Worm (Caenorhabditis elegans) whole organism, dauer: ENCODE results near the gene F25H9.2.

ENCODE experiments used
- unc-62 ChIP-seq: sonication (generic microtip); optimal IDR thresholded peaks from 2 replicates; lab custom pipeline; 2017; ENCODE audit warnings: missing biosample characterization, missing genetic modification reagents, missing genetic modification characterization

Gene F25H9.2

DNA sequence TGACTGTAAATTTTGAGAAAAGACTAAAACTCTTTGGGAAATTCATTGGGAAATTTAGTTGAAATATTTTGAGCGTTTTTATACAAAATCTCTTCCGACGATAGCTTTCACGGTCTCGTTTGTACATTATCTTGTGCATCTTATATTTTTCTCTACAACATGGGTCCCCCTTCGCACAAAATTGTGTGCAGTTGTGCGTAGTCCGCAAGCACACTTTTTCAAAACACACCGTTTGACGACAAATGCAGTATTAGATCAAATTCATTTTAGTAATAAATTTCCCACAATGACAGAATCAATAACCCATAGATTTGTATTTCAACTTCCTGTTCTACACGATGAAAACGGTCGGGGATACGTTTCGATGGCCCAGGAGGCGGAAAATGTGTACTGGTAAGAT is at the start of gene F25H9.2:
Gene F25H9.2 (plus strand): TSS at position 226 of the 400 bp plus-strand sequence.
- TF ChIP-seq unc-62 (GFP tag; lab: Kevin White, UChicago), result no peak

- TF ChIP-seq unc-62 (GFP tag; lab: Kevin White, UChicago), result no peak
These were observed 49.4 kb upstream of the F25H9.2 start for ce11 chrV:13408440-13408839.

- no peak for TF ChIP-seq unc-62 (GFP tag; lab: Kevin White, UChicago)
These were observed 48.8 kb upstream of the F25H9.2 start for ce11 chrV:13409089-13409488.

- TF ChIP-seq unc-62 (GFP tag; lab: Kevin White, UChicago), result no peak
These were observed 47.2 kb upstream of the F25H9.2 start, which contains the start of gene F53F1.4 for ce11 chrV:13410688-13411087. TSS of gene F53F1.4 (plus strand) at chrV:13411077.

- TF ChIP-seq unc-62 (GFP tag; lab: Kevin White, UChicago), result no peak
These were observed 46.5 kb upstream of the F25H9.2 start for ce11 chrV:13411225-13411991.

ce11 chrV:13411992-13412298 is 45.9 kb upstream of the F25H9.2 start:
- no peak for TF ChIP-seq unc-62 (GFP tag; lab: Kevin White, UChicago)

DNA sequence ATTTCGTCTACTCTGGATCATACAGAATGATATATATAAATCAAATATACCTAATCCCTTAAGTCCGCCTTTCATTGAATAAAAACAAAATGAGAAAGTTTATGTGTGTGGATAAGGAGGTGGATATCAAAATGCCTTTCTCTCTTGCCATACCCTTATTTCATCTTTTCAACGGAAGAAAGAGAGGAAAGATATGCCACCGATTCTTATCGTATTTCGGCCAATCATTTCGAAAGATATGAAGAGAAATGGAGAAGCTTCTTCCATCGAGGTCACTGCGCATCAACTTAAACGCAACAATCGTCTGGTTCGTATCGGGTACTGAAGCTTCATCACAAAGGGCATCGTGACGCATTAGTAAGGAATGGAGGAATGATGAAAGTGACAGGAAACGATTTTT is 44.6 kb upstream of the F25H9.2 start:
- TF ChIP-seq unc-62 (GFP tag; lab: Kevin White, UChicago), result no peak

- no peak for TF ChIP-seq unc-62 (GFP tag; lab: Kevin White, UChicago)
These were observed 43.3 kb upstream of the F25H9.2 start, which contains the start of gene cut-2 for ce11 chrV:13414585-13414984. TSS of gene cut-2 (plus strand) at chrV:13414949.

DNA sequence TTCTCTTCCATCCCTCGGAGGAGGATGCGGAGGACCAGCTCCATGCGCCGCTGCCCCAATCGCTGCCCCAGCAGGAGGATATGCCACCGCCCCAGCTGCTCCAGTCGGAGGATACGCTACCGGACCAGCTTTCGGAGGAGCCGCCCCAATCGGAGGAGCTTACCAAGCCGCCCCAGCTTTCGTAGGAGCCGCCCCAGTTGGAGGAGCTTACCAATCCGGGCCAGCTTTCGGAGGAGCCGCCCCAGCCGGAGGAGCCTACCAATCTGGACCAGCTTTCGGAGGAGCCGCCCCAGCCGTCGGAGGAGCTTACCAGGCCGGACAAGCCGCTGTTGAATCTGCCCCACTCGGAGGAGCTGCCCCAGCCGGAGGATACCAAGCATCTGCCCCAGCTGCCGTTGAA is 42.4 kb upstream of the F25H9.2 start:
- TF ChIP-seq unc-62 (GFP tag; lab: Kevin White, UChicago), result no peak

ce11 chrV:13416076-13416475 is 41.8 kb upstream of the F25H9.2 start:
- no peak for TF ChIP-seq unc-62 (GFP tag; lab: Kevin White, UChicago)

ce11 chrV:13417513-13417912 is 40.4 kb upstream of the F25H9.2 start, which contains the start of gene F53F1.6:
TSS of gene F53F1.6 (minus strand) at chrV:13417613.
- TF ChIP-seq unc-62 (GFP tag; lab: Kevin White, UChicago), result no peak

DNA sequence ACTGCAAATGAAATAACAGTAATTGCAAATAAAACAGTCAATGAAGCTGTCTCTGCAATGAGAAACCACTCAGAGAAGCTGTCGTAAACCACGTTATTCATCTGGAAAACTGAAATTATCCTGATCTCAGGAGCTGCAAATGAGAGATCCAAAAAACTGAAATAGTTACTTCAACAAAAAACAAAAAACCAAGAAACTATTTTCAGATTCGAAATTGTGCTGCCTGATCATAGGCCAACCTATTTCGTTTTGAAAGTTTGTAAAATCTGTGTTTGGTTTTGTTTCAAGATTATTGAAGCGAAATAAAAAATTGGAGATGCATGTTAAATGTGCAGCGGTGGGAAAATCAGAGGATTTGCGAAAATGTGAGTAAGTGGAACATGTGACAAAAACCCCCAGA is 37.2 kb upstream of the F25H9.2 start, which contains the start of gene srv-8:
Gene srv-8 (minus strand): TSS at position 101 of the 400 bp plus-strand sequence.
- no peak for TF ChIP-seq unc-62 (GFP tag; lab: Kevin White, UChicago)

DNA sequence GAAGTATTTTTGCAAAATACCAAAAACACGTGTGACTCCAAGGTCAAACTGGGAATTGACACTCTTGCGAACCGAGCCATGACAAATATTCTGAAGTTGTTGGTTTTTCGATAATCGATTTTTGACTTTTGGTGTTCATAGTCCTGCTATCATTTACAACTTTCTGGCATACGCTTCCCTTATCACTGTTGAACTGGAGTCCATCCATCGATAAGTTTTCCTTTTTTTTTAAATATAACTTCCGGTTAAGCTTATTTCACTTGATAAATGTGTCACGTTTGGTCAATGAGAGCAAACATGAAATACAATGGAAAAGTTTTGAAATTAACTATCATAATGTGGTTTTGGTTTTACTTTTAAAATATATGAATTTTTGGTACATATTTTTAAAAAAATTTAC is 36.2 kb upstream of the F25H9.2 start:
- no peak for TF ChIP-seq unc-62 (GFP tag; lab: Kevin White, UChicago)

- no peak for TF ChIP-seq unc-62 (GFP tag; lab: Kevin White, UChicago)
These were observed 34.8 kb upstream of the F25H9.2 start, which contains the start of gene srv-9 for ce11 chrV:13423045-13423444. TSS of gene srv-9 (minus strand) at chrV:13423145.

ce11 chrV:13423608-13424007 is 34.3 kb upstream of the F25H9.2 start, which contains the start of gene srv-10:
TSS of gene srv-10 (plus strand) at chrV:13423908.
- no peak for TF ChIP-seq unc-62 (GFP tag; lab: Kevin White, UChicago)

DNA sequence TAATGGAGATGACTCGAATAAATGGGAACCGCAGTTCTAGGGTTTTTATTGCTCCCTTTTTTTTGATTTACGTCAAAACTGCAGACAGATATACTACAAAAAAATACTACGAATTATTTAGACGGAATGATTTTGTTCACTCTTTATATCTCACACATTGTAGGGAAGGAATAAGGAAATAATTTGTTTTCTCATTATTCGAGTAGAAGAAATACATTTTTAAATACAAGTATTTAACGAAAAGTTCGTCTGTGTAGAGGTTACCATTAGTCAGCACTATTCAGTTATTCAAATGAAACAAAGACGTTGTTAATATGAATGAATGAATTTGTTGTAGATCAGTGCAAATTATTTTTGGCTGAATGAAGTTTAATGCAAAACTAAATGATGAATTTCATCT is 31.1 kb upstream of the F25H9.2 start, which contains the start of gene srd-18:
Gene srd-18 (minus strand): TSS at position 101 of the 400 bp plus-strand sequence.
- TF ChIP-seq unc-62 (GFP tag; lab: Kevin White, UChicago), result no peak

ce11 chrV:13427378-13427777 is 30.5 kb upstream of the F25H9.2 start:
- TF ChIP-seq unc-62 (GFP tag; lab: Kevin White, UChicago), result no peak
